Worm (Caenorhabditis elegans) whole organism, L4/young adult: ENCODE data around the gene rhy-1.

Experiments used
- dao-5 ChIP-seq: sonication (generic microtip); optimal IDR thresholded peaks from 2 replicates; lab custom pipeline; 2016; ENCODE audit warnings: missing genotype, missing genetic modification characterization, moderate library complexity, missing compliant biosample characterization
- him-1 ChIP-seq: sonication (generic microtip); optimal IDR thresholded peaks from 2 replicates; lab custom pipeline; 2016; ENCODE audit warnings: missing genotype, missing genetic modification reagents, missing genetic modification characterization, missing compliant biosample characterization

ce11 chrII:9167730-9168129 is 6.6 kb downstream of the rhy-1 start, which contains the start of gene T23G7.3:
- TF ChIP-seq him-1 (tag; lab: Kevin White, UChicago) (no peak), dao-5 (tag; lab: Kevin White, UChicago) (no peak)
